Worm (Caenorhabditis elegans): ENCODE measurements around the gene bcf-1.

The bcf-1 gene

ce11 chrV:6374844-6375243 lies 33.7 kb downstream of the bcf-1 start, which contains the start of gene F13H6.5:
TSS of gene F13H6.5 (minus strand) at chrV:6374944.
- no peak for TF ChIP-seq madf-9 (GFP tag; conservative IDR thresholded peaks at IDR 0.05)
- no peak for TF ChIP-seq ceh-44 (GFP tag; IDR thresholded peaks at IDR 0.05)
- no peak for TF ChIP-seq F49E8.2 (tag; optimal IDR thresholded peaks at IDR 0.05; ENCODE audit: borderline replicate concordance)
- TF ChIP-seq ZK337.2 (GFP tag; IDR thresholded peaks at IDR 0.05) = no peak
- no peak for TF ChIP-seq saeg-2 (GFP tag; IDR thresholded peaks at IDR 0.05)

DNA sequence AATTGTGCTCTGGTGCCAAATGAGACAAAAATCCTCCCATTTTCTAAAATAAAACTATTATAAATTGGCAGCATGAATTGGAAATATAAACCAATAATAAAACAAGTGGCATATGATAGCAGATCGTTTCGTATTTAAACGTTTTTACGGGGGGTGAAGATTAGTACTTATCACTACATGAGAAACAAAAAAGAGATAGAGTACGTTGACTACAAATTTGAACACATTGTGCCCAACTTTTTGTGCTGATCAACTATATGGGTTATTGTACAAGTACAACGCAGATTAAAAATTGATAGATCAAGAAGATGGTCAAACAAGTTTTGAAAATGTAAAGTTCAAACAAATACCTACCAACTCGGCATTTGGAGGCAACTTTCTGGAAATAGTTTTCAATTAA lies 40.1 kb downstream of the bcf-1 start:
- TF ChIP-seq nhr-28 (tag; optimal IDR thresholded peaks at IDR 0.05) (peak; percentile 93), ZK337.2 (GFP tag; IDR thresholded peaks at IDR 0.05) (no peak)

- peak; percentile 4 for TF ChIP-seq mep-1 (tag; optimal IDR thresholded peaks at IDR 0.05)
- TF ChIP-seq ceh-32 (tag; optimal IDR thresholded peaks at IDR 0.05; ENCODE audit: poor library complexity) = no peak
- TF ChIP-seq nhr-28 (tag; optimal IDR thresholded peaks at IDR 0.05) = peak; percentile 99
- TF ChIP-seq hlh-11 (tag; optimal IDR thresholded peaks at IDR 0.05) = peak; percentile 17
- peak; percentile 35 for TF ChIP-seq dmd-6 (GFP tag; IDR thresholded peaks at IDR 0.05)
- TF ChIP-seq mdt-29 (GFP tag; IDR thresholded peaks at IDR 0.05) = no peak
- TF ChIP-seq hlh-30 (tag; optimal IDR thresholded peaks at IDR 0.05; ENCODE audit: insufficient read depth) = peak; percentile 20
- no peak for TF ChIP-seq T26A8.4 (GFP tag; IDR thresholded peaks at IDR 0.05)
- no peak for TF ChIP-seq daf-16 (GFP tag; optimal IDR thresholded peaks at IDR 0.05)
- peak; percentile 55 for TF ChIP-seq daf-16 (tag; optimal IDR thresholded peaks at IDR 0.05)
- peak; percentile 58 for TF ChIP-seq cey-2 (tag; optimal IDR thresholded peaks at IDR 0.05; ENCODE audit: borderline replicate concordance, insufficient read depth)
- peak; percentile 36 for TF ChIP-seq dve-1 (tag; optimal IDR thresholded peaks at IDR 0.05; ENCODE audit: insufficient read depth)
- peak; percentile 12 for TF ChIP-seq mes-2 (tag; optimal IDR thresholded peaks at IDR 0.05; ENCODE audit: poor library complexity, severe bottlenecking)
- peak; percentile 4 for TF ChIP-seq nhr-77 (tag; optimal IDR thresholded peaks at IDR 0.05)
Measured at ce11 chrV:6365597-6365996, 43.0 kb downstream of the bcf-1 start, which contains the start of gene cest-33. TSS of gene cest-33 (minus strand) at chrV:6365671.

- TF ChIP-seq F44E2.7 (GFP tag; IDR thresholded peaks at IDR 0.05) (no peak), ceh-44 (GFP tag; IDR thresholded peaks at IDR 0.05) (no peak), nhr-76 (tag; optimal IDR thresholded peaks at IDR 0.05) (no peak), nhr-11 (tag; optimal IDR thresholded peaks at IDR 0.05) (no peak), Y48G9A.11 (GFP tag; IDR thresholded peaks at IDR 0.05) (no peak), jun-1 (tag; optimal IDR thresholded peaks at IDR 0.05) (no peak), dmd-9 (GFP tag; IDR thresholded peaks at IDR 0.05) (no peak), ceh-28 (tag; optimal IDR thresholded peaks at IDR 0.05) (no peak), dmd-6 (GFP tag; IDR thresholded peaks at IDR 0.05) (peak; percentile 20; the same call in 1 of the 2 replicates), daf-8 (GFP tag; IDR thresholded peaks at IDR 0.05) (no peak), set-16 (GFP tag; IDR thresholded peaks at IDR 0.05) (no peak), unc-62 (GFP tag; optimal IDR thresholded peaks at IDR 0.05 in 1 of 2) (no peak), unc-62 (tag; optimal IDR thresholded peaks at IDR 0.05) (no peak), daf-16 (GFP tag; optimal IDR thresholded peaks at IDR 0.05) (no peak), daf-16 (tag; optimal IDR thresholded peaks at IDR 0.05) (peak; percentile 6), lim-7 (GFP tag; IDR thresholded peaks at IDR 0.05) (no peak), zip-2 (tag; optimal IDR thresholded peaks at IDR 0.05) (no peak), mep-1 (tag; optimal IDR thresholded peaks at IDR 0.05) (no peak), sdz-12 (GFP tag; optimal IDR thresholded peaks at IDR 0.05) (no peak), nhr-48 (tag; optimal IDR thresholded peaks at IDR 0.05) (no peak), lin-29 (GFP tag; IDR thresholded peaks at IDR 0.05) (no peak), pqm-1 (tag; optimal IDR thresholded peaks at IDR 0.05) (peak; percentile 53), nhr-102 (tag; optimal IDR thresholded peaks at IDR 0.05) (no peak), mdl-1 (tag; optimal IDR thresholded peaks at IDR 0.05) (no peak), mdt-29 (GFP tag; IDR thresholded peaks at IDR 0.05) (no peak), lin-15B (tag; optimal IDR thresholded peaks at IDR 0.05) (no peak), nhr-25 (tag; optimal IDR thresholded peaks at IDR 0.05; ENCODE audit: borderline replicate concordance, insufficient read depth) (no peak), ceh-62 (tag; optimal IDR thresholded peaks at IDR 0.05) (no peak), pha-4 (GFP tag; IDR thresholded peaks at IDR 0.05) (no peak), pha-4 (tag; optimal IDR thresholded peaks at IDR 0.05) (no peak), nhr-28 (tag; optimal IDR thresholded peaks at IDR 0.05) (peak; percentile 54), skn-1 (tag; optimal IDR thresholded peaks at IDR 0.05) (no peak), madf-9 (GFP tag; conservative IDR thresholded peaks at IDR 0.05) (no peak)
Measured at ce11 chrV:6364806-6365205, 43.8 kb downstream of the bcf-1 start.
